Worm (Caenorhabditis elegans) whole organism, young adult: ENCODE data around the gene C32D5.8.

Experiments
- B0019.2 ChIP-seq: fragments of 200-800 bp; sonication (Bioruptor generic); conservative IDR thresholded peaks from 2 replicates; pipeline ENCODE4 v1.3.6; 2022; ENCODE audit warnings: missing genetic modification reagents, missing genetic modification characterization, missing compliant biosample characterization
- C06A6.2 ChIP-seq: fragments of 200-800 bp; sonication (Bioruptor generic); conservative IDR thresholded peaks from 2 replicates; pipeline ENCODE4 v1.3.6; 2022; ENCODE audit warnings: missing genetic modification characterization, missing compliant biosample characterization
- F10E7.11 ChIP-seq: sonication (generic microtip); optimal IDR thresholded peaks from 2 replicates; lab custom pipeline; 2017; ENCODE audit warnings: mild to moderate bottlenecking, missing genetic modification characterization, moderate library complexity, missing compliant biosample characterization
- F23B12.7 ChIP-seq: sonication (generic microtip); optimal IDR thresholded peaks from 2 replicates; lab custom pipeline; 2017; ENCODE audit warnings: missing genetic modification characterization, mild to moderate bottlenecking, missing compliant biosample characterization, antibody characterized with exemption, moderate library complexity; ENCODE audit not compliant: insufficient read depth
- F49E8.2 ChIP-seq: sonication (generic microtip); optimal IDR thresholded peaks from 3 replicates; lab custom pipeline; 2017; ENCODE audit warnings: missing genetic modification characterization, mild to moderate bottlenecking, missing compliant biosample characterization, antibody characterized with exemption, moderate library complexity; ENCODE audit not compliant: insufficient read depth
- K11D2.4 ChIP-seq: fragments of 200-800 bp; sonication (Bioruptor generic); IDR thresholded peaks from 2 replicates; pipeline ENCODE4 v1.3.6; 2022; ENCODE audit warnings: missing genetic modification reagents, missing genetic modification characterization, missing compliant biosample characterization
- T07F8.4 ChIP-seq: sonication (generic microtip); optimal IDR thresholded peaks from 2 replicates; lab custom pipeline; 2016; ENCODE audit warnings: mild to moderate bottlenecking, missing genetic modification characterization, moderate library complexity, missing compliant biosample characterization
- Y67H2A.10 ChIP-seq: fragments of 200-800 bp; sonication (Bioruptor generic); conservative IDR thresholded peaks from 2 replicates; pipeline ENCODE4 v1.3.6; 2022; ENCODE audit warnings: missing genetic modification reagents, missing genetic modification characterization, missing compliant biosample characterization
- Y95B8A.8 ChIP-seq: fragments of 200-800 bp; sonication (Bioruptor generic); IDR thresholded peaks from 2 replicates; pipeline ENCODE4 v1.3.6; 2022; ENCODE audit warnings: missing genetic modification reagents, missing genetic modification characterization, missing compliant biosample characterization
- akir-1 ChIP-seq: fragments of 200-800 bp; sonication (Bioruptor generic); optimal IDR thresholded peaks from 2 replicates; lab custom pipeline; 2018; ENCODE audit warnings: mild to moderate bottlenecking, missing genetic modification characterization, moderate library complexity, missing compliant biosample characterization
- ama-1 ChIP-seq, 3 experiments: fragments of 150-350 bp in 1 of 3; sonication (generic microtip) in 2 of 3; optimal IDR thresholded peaks; 2 replicates each; lab custom pipeline; 2014 to 2018; ENCODE audit warnings: missing biosample characterization in 2 of 3, missing genetic modification characterization in 2 of 3, missing genetic modification reagents in 2 of 3
- aptf-2 ChIP-seq: fragments of 200-800 bp; sonication (Bioruptor generic); conservative IDR thresholded peaks from 2 replicates; pipeline ENCODE4 v1.3.6; 2022; ENCODE audit warnings: missing genetic modification reagents, missing genetic modification characterization, missing compliant biosample characterization
- atf-7 ChIP-seq: sonication (generic microtip); optimal IDR thresholded peaks from 2 replicates; lab custom pipeline; 2017; ENCODE audit warnings: mild to moderate bottlenecking, missing genetic modification characterization, missing compliant biosample characterization
- attf-5 ChIP-seq: fragments of 200-800 bp; sonication (Bioruptor generic); optimal IDR thresholded peaks from 2 replicates; lab custom pipeline; 2018; ENCODE audit warnings: mild to moderate bottlenecking, missing genetic modification characterization, missing compliant biosample characterization
- attf-6 ChIP-seq: fragments of 200-800 bp; sonication (Bioruptor generic); IDR thresholded peaks from 2 replicates; pipeline ENCODE4 v1.3.6; 2022; ENCODE audit warnings: missing genetic modification reagents, missing genetic modification characterization, missing compliant biosample characterization
- bed-2 ChIP-seq: fragments of 200-800 bp; sonication (Bioruptor generic); IDR thresholded peaks from 2 replicates; pipeline ENCODE4 v1.3.6; 2022; ENCODE audit warnings: missing genetic modification reagents, missing genetic modification characterization, missing compliant biosample characterization
- ceh-27 ChIP-seq: fragments of 200-800 bp; sonication (Bioruptor generic); optimal IDR thresholded peaks from 2 replicates; lab custom pipeline; 2018; ENCODE audit warnings: mild to moderate bottlenecking, missing genetic modification characterization, moderate library complexity, missing compliant biosample characterization
- ceh-40 ChIP-seq: fragments of 200-800 bp; sonication (Bioruptor generic); IDR thresholded peaks from 2 replicates; pipeline ENCODE4 v1.3.6; 2022; ENCODE audit warnings: missing genetic modification characterization, missing compliant biosample characterization
- ceh-58 ChIP-seq: fragments of 200-800 bp; sonication (Bioruptor generic); IDR thresholded peaks from 2 replicates; pipeline ENCODE4 v1.3.6; 2022; ENCODE audit warnings: missing genetic modification characterization, missing compliant biosample characterization
- ceh-79 ChIP-seq: sonication (generic microtip); optimal IDR thresholded peaks from 2 replicates; lab custom pipeline; 2017; ENCODE audit warnings: mild to moderate bottlenecking, missing genetic modification characterization, missing compliant biosample characterization
- ceh-91 ChIP-seq: fragments of 200-800 bp; sonication (Bioruptor generic); IDR thresholded peaks from 2 replicates; pipeline ENCODE4 v1.3.6; 2022; ENCODE audit warnings: missing genetic modification reagents, missing genetic modification characterization, missing compliant biosample characterization
- chd-7 ChIP-seq: sonication (generic microtip); optimal IDR thresholded peaks from 2 replicates; lab custom pipeline; 2016; ENCODE audit warnings: mild to moderate bottlenecking, missing genetic modification characterization, moderate library complexity, missing compliant biosample characterization
- dpff-1 ChIP-seq: sonication (generic microtip); optimal IDR thresholded peaks from 2 replicates; lab custom pipeline; 2017; ENCODE audit warnings: mild to moderate bottlenecking, missing genetic modification characterization, missing compliant biosample characterization
- efl-1 ChIP-seq: fragments of 150-350 bp; optimal IDR thresholded peaks from 2 replicates; lab custom pipeline; 2014; ENCODE audit warnings: missing biosample characterization, missing genetic modification reagents, missing genetic modification characterization
- gei-17 ChIP-seq: fragments of 200-800 bp; sonication (Bioruptor generic); optimal IDR thresholded peaks from 2 replicates; lab custom pipeline; 2018; ENCODE audit warnings: mild to moderate bottlenecking, missing genetic modification characterization, missing compliant biosample characterization
- hlh-26 ChIP-seq: fragments of 200-800 bp; sonication (Bioruptor generic); conservative IDR thresholded peaks from 2 replicates; pipeline ENCODE4 v1.3.6; 2022; ENCODE audit warnings: missing genetic modification reagents, missing genetic modification characterization, missing compliant biosample characterization
- hmg-1.2 ChIP-seq: fragments of 200-800 bp; sonication (Bioruptor generic); IDR thresholded peaks from 2 replicates; pipeline ENCODE4 v1.3.6; 2022; ENCODE audit warnings: missing genetic modification reagents, missing genetic modification characterization, missing compliant biosample characterization
- hmg-20 ChIP-seq: fragments of 200-800 bp; sonication (Bioruptor generic); IDR thresholded peaks from 2 replicates; pipeline ENCODE4 v1.3.6; 2022; ENCODE audit warnings: missing genetic modification reagents, missing genetic modification characterization, missing compliant biosample characterization
- hrde-1 ChIP-seq: sonication (generic microtip); optimal IDR thresholded peaks from 2 replicates; lab custom pipeline; 2016; ENCODE audit warnings: missing genetic modification characterization, mild to moderate bottlenecking, missing compliant biosample characterization, moderate library complexity, missing genotype, missing genetic modification reagents, borderline replicate concordance
- lag-1 ChIP-seq: fragments of 200-800 bp; sonication (Bioruptor generic); IDR thresholded peaks from 2 replicates; pipeline ENCODE4 v1.3.6; 2022; ENCODE audit warnings: missing genetic modification reagents, missing genetic modification characterization, missing compliant biosample characterization
- lin-26 ChIP-seq: fragments of 200-800 bp; sonication (Bioruptor generic); IDR thresholded peaks from 2 replicates; pipeline ENCODE4 v1.3.6; 2022; ENCODE audit warnings: missing genetic modification reagents, missing genetic modification characterization, missing compliant biosample characterization
- lin-54 ChIP-seq: fragments of 200-800 bp; sonication (Bioruptor generic); optimal IDR thresholded peaks from 2 replicates; lab custom pipeline; 2018; ENCODE audit warnings: mild to moderate bottlenecking, missing genetic modification characterization, missing compliant biosample characterization
- lsl-1 ChIP-seq: fragments of 200-800 bp; sonication (Bioruptor generic); optimal IDR thresholded peaks from 2 replicates; lab custom pipeline; 2018; ENCODE audit warnings: mild to moderate bottlenecking, missing genetic modification characterization, moderate library complexity, missing compliant biosample characterization
- nfya-1 ChIP-seq: sonication (generic microtip); optimal IDR thresholded peaks from 2 replicates; lab custom pipeline; 2017; ENCODE audit warnings: antibody characterized with exemption, missing compliant biosample characterization, missing genetic modification characterization, borderline replicate concordance; ENCODE audit not compliant: insufficient read depth
- nfyb-1 ChIP-seq: fragments of 200-800 bp; sonication (Bioruptor generic); IDR thresholded peaks from 2 replicates; pipeline ENCODE4 v1.3.6; 2022; ENCODE audit warnings: missing genetic modification reagents, missing genetic modification characterization, missing compliant biosample characterization
- nhr-179 ChIP-seq: sonication (generic microtip); optimal IDR thresholded peaks from 2 replicates; lab custom pipeline; 2016; ENCODE audit warnings: mild to moderate bottlenecking, missing genetic modification characterization, missing compliant biosample characterization
- nhr-80 ChIP-seq: sonication (generic microtip); optimal IDR thresholded peaks from 2 replicates; lab custom pipeline; 2016; ENCODE audit warnings: missing genetic modification characterization, missing compliant biosample characterization
- nhr-90 ChIP-seq: sonication (generic microtip); optimal IDR thresholded peaks from 2 replicates; lab custom pipeline; 2016; ENCODE audit warnings: missing genotype, mild to moderate bottlenecking, missing genetic modification characterization, missing compliant biosample characterization
- sea-2 ChIP-seq: fragments of 200-800 bp; sonication (Bioruptor generic); IDR thresholded peaks from 2 replicates; pipeline ENCODE4 v1.3.6; 2022; ENCODE audit warnings: missing genetic modification characterization, missing compliant biosample characterization
- snpc-1.1 ChIP-seq: sonication (generic microtip); optimal IDR thresholded peaks from 2 replicates; lab custom pipeline; 2017; ENCODE audit warnings: missing genetic modification characterization, mild to moderate bottlenecking, missing compliant biosample characterization, antibody characterized with exemption, moderate library complexity, missing genotype, missing genetic modification reagents; ENCODE audit not compliant: insufficient read depth
- snpc-1.3 ChIP-seq: sonication (generic microtip); optimal IDR thresholded peaks from 2 replicates; lab custom pipeline; 2017; ENCODE audit warnings: missing genetic modification characterization, mild to moderate bottlenecking, missing compliant biosample characterization, antibody characterized with exemption, moderate library complexity, missing genotype, missing genetic modification reagents; ENCODE audit not compliant: insufficient read depth
- tlf-1 ChIP-seq: fragments of 200-800 bp; sonication (Bioruptor generic); optimal IDR thresholded peaks from 2 replicates; lab custom pipeline; 2018; ENCODE audit warnings: mild to moderate bottlenecking, missing genetic modification characterization, missing compliant biosample characterization
- unc-62 ChIP-seq: fragments of 150-350 bp; optimal IDR thresholded peaks from 2 replicates; lab custom pipeline; 2014; ENCODE audit warnings: missing biosample characterization, missing genetic modification reagents, missing genetic modification characterization
- xnd-1 ChIP-seq: sonication (generic microtip); optimal IDR thresholded peaks from 2 replicates; lab custom pipeline; 2016; ENCODE audit warnings: missing genotype, missing genetic modification reagents, missing genetic modification characterization, missing compliant biosample characterization
- zim-3 ChIP-seq: sonication (generic microtip); optimal IDR thresholded peaks from 2 replicates; lab custom pipeline; 2017; ENCODE audit warnings: mild to moderate bottlenecking, missing genetic modification characterization, moderate library complexity, missing compliant biosample characterization
- ztf-28 ChIP-seq: fragments of 200-800 bp; sonication (Bioruptor generic); IDR thresholded peaks from 2 replicates; pipeline ENCODE4 v1.3.6; 2022; ENCODE audit warnings: missing genetic modification reagents, missing genetic modification characterization, missing compliant biosample characterization
- ztf-3 ChIP-seq: fragments of 200-800 bp; sonication (Bioruptor generic); optimal IDR thresholded peaks from 2 replicates; lab custom pipeline; 2018; ENCODE audit warnings: mild to moderate bottlenecking, missing genetic modification characterization, missing compliant biosample characterization

C32D5.8 gene

DNA sequence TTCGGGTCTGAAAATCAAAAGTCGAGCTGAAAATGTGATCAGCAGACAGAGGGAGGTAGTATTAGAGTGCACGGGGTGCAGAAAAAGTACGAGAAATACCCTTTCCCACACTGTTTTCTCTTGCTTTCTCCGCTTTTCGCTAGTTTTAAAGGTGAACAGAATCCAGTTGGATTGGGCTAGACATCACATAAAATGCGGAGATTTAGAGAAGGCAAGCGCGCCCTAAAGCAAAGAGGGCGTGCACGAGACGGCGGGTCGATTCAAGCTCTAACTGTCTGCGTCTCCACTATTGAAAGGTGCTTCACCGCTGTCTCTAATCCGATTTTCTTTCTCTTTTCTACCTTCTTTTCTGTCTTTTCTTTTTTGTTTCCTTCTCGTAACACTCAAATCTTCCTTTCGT lies 24.3 kb upstream of the C32D5.8 start (continued):
- no peak for TF ChIP-seq T07F8.4 (tag; lab: Kevin White, UChicago)
- peak; percentile 48; the same call in 1 of the 2 replicates for TF ChIP-seq ceh-91 (GFP tag; lab: Robert Waterston, UW)
- TF ChIP-seq F49E8.2 (tag; lab: Kevin White, UChicago): peak; percentile 89
- TF ChIP-seq ceh-40 (GFP tag; lab: Robert Waterston, UW): no peak
- TF ChIP-seq attf-5 (GFP tag; lab: Kevin White, UChicago): peak; percentile 95
- TF ChIP-seq aptf-2 (GFP tag; lab: Robert Waterston, UW): no peak
- no peak for TF ChIP-seq lag-1 (GFP tag; lab: Robert Waterston, UW)
- no peak for TF ChIP-seq nfya-1 (tag; lab: Kevin White, UChicago)
- no peak for TF ChIP-seq nhr-179 (tag; lab: Kevin White, UChicago)
- TF ChIP-seq unc-62: no peak
- TF ChIP-seq nhr-90 (tag; lab: Kevin White, UChicago): no peak
- peak; percentile 58 for TF ChIP-seq tlf-1 (GFP tag; lab: Kevin White, UChicago)
- no peak for TF ChIP-seq zim-3 (tag; lab: Kevin White, UChicago)
- TF ChIP-seq hrde-1: no peak
- TF ChIP-seq ceh-79 (tag; lab: Kevin White, UChicago): no peak
- 0 out of 2 replicates have a peak, but pooled peaks have one; percentile 6 for TF ChIP-seq ztf-28 (GFP tag; lab: Robert Waterston, UW)
- TF ChIP-seq K11D2.4 (GFP tag; lab: Robert Waterston, UW): peak; percentile 54
- TF ChIP-seq chd-7 (tag; lab: Kevin White, UChicago): peak; percentile 63
- TF ChIP-seq B0019.2 (GFP tag; lab: Robert Waterston, UW): peak; percentile 40; the same call in 1 of the 2 replicates
- peak; percentile 78 for TF ChIP-seq ceh-27
- TF ChIP-seq hmg-1.2 (GFP tag; lab: Robert Waterston, UW): peak; percentile 97
- TF ChIP-seq F23B12.7: peak; percentile 95
- peak; percentile 72 for TF ChIP-seq lin-54 (GFP tag; lab: Kevin White, UChicago)
- TF ChIP-seq bed-2: no peak
- peak; percentile 75 for TF ChIP-seq lsl-1 (GFP tag; lab: Kevin White, UChicago)
- TF ChIP-seq hlh-26 (GFP tag; lab: Robert Waterston, UW): no peak
- peak; percentile 3 for TF ChIP-seq gei-17 (GFP tag; lab: Kevin White, UChicago)
- TF ChIP-seq lin-26 (GFP tag; lab: Robert Waterston, UW): no peak
- 0 out of 2 replicates have a peak, but pooled peaks have one; percentile 18 for TF ChIP-seq C06A6.2 (GFP tag; lab: Robert Waterston, UW)
- TF ChIP-seq akir-1 (GFP tag; lab: Kevin White, UChicago): no peak
- no peak for TF ChIP-seq F10E7.11
- peak; percentile 26 for TF ChIP-seq snpc-1.1 (tag; lab: Kevin White, UChicago)
- no peak for TF ChIP-seq dpff-1 (tag; lab: Kevin White, UChicago)
- TF ChIP-seq hmg-20: no peak
- TF ChIP-seq ceh-58: no peak
- TF ChIP-seq snpc-1.3 (tag; lab: Kevin White, UChicago): peak; percentile 38
- peak; percentile 80 for TF ChIP-seq nfyb-1
- TF ChIP-seq sea-2 (GFP tag; lab: Robert Waterston, UW): no peak
- no peak for TF ChIP-seq ama-1 (optimal IDR thresholded peaks at IDR 0.05; lab: Kevin White, UChicago)
- TF ChIP-seq ama-1 (GFP tag; optimal IDR thresholded peaks at IDR 0.05; lab: Kevin White, UChicago): no peak
- no peak for TF ChIP-seq ztf-3 (GFP tag; lab: Kevin White, UChicago)
- peak; percentile 31 for TF ChIP-seq atf-7 (tag; lab: Kevin White, UChicago)
- peak; percentile 18 for TF ChIP-seq xnd-1 (tag; lab: Kevin White, UChicago)
- TF ChIP-seq nhr-80 (tag; lab: Kevin White, UChicago): peak; percentile 79
- peak; percentile 57; the same call in 1 of the 2 replicates for TF ChIP-seq Y67H2A.10
- peak; percentile 57 for TF ChIP-seq efl-1
- peak; percentile 68; the same call in 1 of the 2 replicates for TF ChIP-seq Y95B8A.8 (GFP tag; lab: Robert Waterston, UW)
- 0 out of 2 replicates have a peak, but pooled peaks have one; percentile 25 for TF ChIP-seq attf-6 (GFP tag; lab: Robert Waterston, UW)
